Worm (Caenorhabditis elegans): ENCODE results near the gene unc-52.

- TF ChIP-seq med-1 (GFP tag; optimal IDR thresholded peaks at IDR 0.05; ENCODE audit: insufficient read depth) (no peak), T22C8.4 (GFP tag; IDR thresholded peaks at IDR 0.05) (no peak), cog-1 (tag; optimal IDR thresholded peaks at IDR 0.05) (no peak), ref-1 (GFP tag; conservative IDR thresholded peaks at IDR 0.05) (no peak), ztf-29 (GFP tag; IDR thresholded peaks at IDR 0.05) (no peak)
These were observed 73.6 kb downstream of the unc-52 start for ce11 chrII:14610492-14611142.

Data from whole organism, midembryonic.